Fruit fly (Drosophila melanogaster): Measurements from ENCODE around the gene COX7A.

Gene COX7A

dm6 chr3R:8347835-8348234, 7.0 kb upstream of the COX7A start:
- TF ChIP-seq CG8478 (optimal IDR thresholded peaks at IDR 0.05) (no peak), CTCF (optimal IDR thresholded peaks at IDR 0.05) (no peak)

dm6 chr3R:8347279-8347678, 6.4 kb upstream of the COX7A start, which contains the start of gene CG7352:
Gene CG7352 (plus strand): TSS chr3R:8347579.
- TF ChIP-seq CTCF (optimal IDR thresholded peaks at IDR 0.05) (no peak), CG8478 (optimal IDR thresholded peaks at IDR 0.05) (no peak)

- TF ChIP-seq CG8478 (optimal IDR thresholded peaks at IDR 0.05): no peak
- no peak for TF ChIP-seq CTCF (optimal IDR thresholded peaks at IDR 0.05)
Measured at dm6 chr3R:8344174-8344573, 3.3 kb upstream of the COX7A start, which contains the start of gene DppIII. Gene DppIII (plus strand): TSS chr3R:8344400.

- TF ChIP-seq CG8478 (optimal IDR thresholded peaks at IDR 0.05) (no peak), CTCF (optimal IDR thresholded peaks at IDR 0.05) (no peak)
Measured at dm6 chr3R:8343251-8343744, 2.5 kb upstream of the COX7A start, which contains the start of the genes PNKP and COX7AL. Gene PNKP (minus strand): TSS chr3R:8343516. Gene COX7AL (plus strand): TSS chr3R:8343669.

dm6 chr3R:8336012-8336567, 4.8 kb downstream of the COX7A start:
- TF ChIP-seq CTCF (optimal IDR thresholded peaks at IDR 0.05) (no peak), CG8478 (optimal IDR thresholded peaks at IDR 0.05) (no peak)

dm6 chr3R:8334982-8335381, 5.9 kb downstream of the COX7A start:
- TF ChIP-seq CG8478 (optimal IDR thresholded peaks at IDR 0.05) (no peak), CTCF (optimal IDR thresholded peaks at IDR 0.05) (no peak)

dm6 chr3R:8334471-8334783, 6.4 kb downstream of the COX7A start:
- TF ChIP-seq CTCF (optimal IDR thresholded peaks at IDR 0.05) (no peak), CG8478 (optimal IDR thresholded peaks at IDR 0.05) (no peak)

- no peak for TF ChIP-seq CG8478 (optimal IDR thresholded peaks at IDR 0.05)
Measured at dm6 chr3R:8333768-8334470, 6.9 kb downstream of the COX7A start, which contains the start of gene Poxm. Gene Poxm (minus strand): TSS chr3R:8333792.

- TF ChIP-seq CTCF (optimal IDR thresholded peaks at IDR 0.05) (no peak), CG8478 (optimal IDR thresholded peaks at IDR 0.05) (no peak)
Measured at dm6 chr3R:8329628-8330027, 11.2 kb downstream of the COX7A start.

dm6 chr3R:8327967-8328789, 12.7 kb downstream of the COX7A start:
- TF ChIP-seq CTCF (optimal IDR thresholded peaks at IDR 0.05): no peak
- TF ChIP-seq CG8478 (optimal IDR thresholded peaks at IDR 0.05): no peak

- TF ChIP-seq CTCF (optimal IDR thresholded peaks at IDR 0.05) (no peak), CG8478 (optimal IDR thresholded peaks at IDR 0.05) (no peak)
Measured at dm6 chr3R:8326884-8327283, 14.0 kb downstream of the COX7A start.

- TF ChIP-seq CTCF (optimal IDR thresholded peaks at IDR 0.05): no peak
- TF ChIP-seq CG8478 (optimal IDR thresholded peaks at IDR 0.05): no peak
Measured at dm6 chr3R:8324016-8324415, 16.8 kb downstream of the COX7A start, which contains the start of gene CG7443. Gene CG7443 (plus strand): TSS chr3R:8324316.

dm6 chr3R:8321447-8321846, 19.4 kb downstream of the COX7A start, which contains the start of gene Or85a:
Gene Or85a (plus strand): TSS chr3R:8321747.
- TF ChIP-seq CG8478 (optimal IDR thresholded peaks at IDR 0.05) (no peak), CTCF (optimal IDR thresholded peaks at IDR 0.05) (no peak)

dm6 chr3R:8317709-8318335, 23.0 kb downstream of the COX7A start:
- TF ChIP-seq CG8478 (optimal IDR thresholded peaks at IDR 0.05) (no peak), CTCF (optimal IDR thresholded peaks at IDR 0.05) (no peak)

- no peak for TF ChIP-seq CTCF (optimal IDR thresholded peaks at IDR 0.05)
- no peak for TF ChIP-seq CG8478 (optimal IDR thresholded peaks at IDR 0.05)
Measured at dm6 chr3R:8317215-8317614, 23.6 kb downstream of the COX7A start, which contains the start of gene Ctr1B. Gene Ctr1B (plus strand): TSS chr3R:8317612.
